Fruit fly (Drosophila melanogaster) whole organism, embryonic: Measurements from ENCODE around the gene kat80.
A peak's percentile ranks its signal among the peaks of the same experiment; 100 is the strongest.

Experiments used
- Blimp-1 ChIP-seq: fragments of 200-800 bp; sonication (Bioruptor generic); optimal IDR thresholded peaks from 3 replicates; lab custom pipeline; 2018; ENCODE audit warnings: missing biosample characterization, missing genetic modification characterization, mild to moderate bottlenecking, moderate library complexity, missing genetic modification reagents
- Bteb2 ChIP-seq: fragments of 200-800 bp; sonication (Bioruptor generic); optimal IDR thresholded peaks from 2 replicates; lab custom pipeline; 2016; ENCODE audit warnings: missing biosample characterization, missing genetic modification characterization
- CG10565 ChIP-seq: fragments of 200-800 bp; sonication (Bioruptor generic); optimal IDR thresholded peaks from 3 replicates; lab custom pipeline; 2016; ENCODE audit warnings: missing biosample characterization, mild to moderate bottlenecking, missing genetic modification characterization
- CG11085 ChIP-seq: fragments of 200-800 bp; sonication (Bioruptor generic); IDR thresholded peaks from 2 replicates; pipeline ENCODE4 v1.3.6; 2022; ENCODE audit warnings: missing biosample characterization, missing genetic modification characterization
- CG14667 ChIP-seq: fragments of 200-800 bp; sonication (Bioruptor generic); IDR thresholded peaks from 2 replicates; pipeline ENCODE4 v1.3.6; 2022; ENCODE audit warnings: missing biosample characterization, missing genetic modification characterization
- CG14710 ChIP-seq: fragments of 200-800 bp; sonication (Bioruptor generic); optimal IDR thresholded peaks from 3 replicates; lab custom pipeline; 2019; ENCODE audit warnings: missing biosample characterization, mild to moderate bottlenecking, missing genetic modification characterization, moderate library complexity
- CG1602 ChIP-seq: fragments of 200-800 bp; sonication (Bioruptor generic); optimal IDR thresholded peaks from 3 replicates; lab custom pipeline; 2016; ENCODE audit warnings: missing biosample characterization, missing genetic modification characterization
- CG16815 ChIP-seq: fragments of 200-800 bp; sonication (Bioruptor generic); optimal IDR thresholded peaks from 3 replicates; lab custom pipeline; 2017; ENCODE audit warnings: missing biosample characterization, mild to moderate bottlenecking, missing genetic modification characterization
- CG16863 ChIP-seq: fragments of 200-800 bp; sonication (Bioruptor generic); optimal IDR thresholded peaks from 3 replicates; lab custom pipeline; 2016; ENCODE audit warnings: missing biosample characterization, missing genetic modification characterization
- CG2678 ChIP-seq: fragments of 200-800 bp; sonication (Bioruptor generic); optimal IDR thresholded peaks from 3 replicates; lab custom pipeline; 2019; ENCODE audit warnings: missing biosample characterization, mild to moderate bottlenecking, missing genetic modification characterization, moderate library complexity
- CG4707 ChIP-seq: fragments of 200-800 bp; sonication (Bioruptor generic); optimal IDR thresholded peaks from 2 replicates; lab custom pipeline; 2018; ENCODE audit warnings: missing biosample characterization, mild to moderate bottlenecking, missing genetic modification characterization, moderate library complexity
- CG5180 ChIP-seq: fragments of 200-800 bp; sonication (Bioruptor generic); optimal IDR thresholded peaks from 3 replicates; lab custom pipeline; 2017; ENCODE audit warnings: missing biosample characterization, missing genetic modification characterization, mild to moderate bottlenecking, moderate library complexity, missing genetic modification reagents
- CG6689 ChIP-seq: fragments of 200-800 bp; sonication (Bioruptor generic); IDR thresholded peaks from 2 replicates; pipeline ENCODE4 v1.3.6; 2022; ENCODE audit warnings: missing biosample characterization, missing genetic modification characterization
- CG7556 ChIP-seq: fragments of 200-800 bp; sonication (Bioruptor generic); optimal IDR thresholded peaks from 2 replicates; lab custom pipeline; 2017; ENCODE audit warnings: missing biosample characterization, mild to moderate bottlenecking, missing genetic modification characterization
- CG7745 ChIP-seq: fragments of 200-800 bp; sonication (Bioruptor generic); optimal IDR thresholded peaks from 2 replicates; lab custom pipeline; 2018; ENCODE audit warnings: missing biosample characterization, mild to moderate bottlenecking, missing genetic modification characterization, moderate library complexity
- CG8924 ChIP-seq: fragments of 200-800 bp; optimal IDR thresholded peaks from 3 replicates; lab custom pipeline; 2019; ENCODE audit warnings: missing biosample characterization, mild to moderate bottlenecking, missing genetic modification characterization, moderate library complexity
- CG9932 ChIP-seq: fragments of 200-800 bp; sonication (Bioruptor generic); IDR thresholded peaks from 2 replicates; pipeline ENCODE4 v1.3.6; 2022; ENCODE audit warnings: missing biosample characterization, missing genetic modification characterization
- CHES-1-like ChIP-seq: fragments of 200-800 bp; sonication (Bioruptor generic); optimal IDR thresholded peaks from 2 replicates; lab custom pipeline; 2016; ENCODE audit warnings: missing biosample characterization, missing genetic modification characterization
- Camta ChIP-seq: fragments of 200-800 bp; sonication (Bioruptor generic); optimal IDR thresholded peaks from 2 replicates; lab custom pipeline; 2016; ENCODE audit warnings: missing biosample characterization, missing genetic modification characterization
- ERR ChIP-seq: fragments of 200-800 bp; sonication (Bioruptor generic); optimal IDR thresholded peaks from 2 replicates; lab custom pipeline; 2016; ENCODE audit warnings: missing biosample characterization, missing genetic modification characterization
- Elba2 ChIP-seq: fragments of 200-800 bp; sonication (Bioruptor generic); optimal IDR thresholded peaks from 3 replicates; lab custom pipeline; 2016; ENCODE audit warnings: missing biosample characterization, missing genetic modification characterization
- H15 ChIP-seq: fragments of 200-800 bp; sonication (Bioruptor generic); IDR thresholded peaks from 3 replicates; pipeline ENCODE4 v1.3.6; 2022; ENCODE audit warnings: missing biosample characterization, missing genetic modification characterization
- HmgD ChIP-seq: fragments of 200-800 bp; sonication (Bioruptor generic); optimal IDR thresholded peaks from 3 replicates; lab custom pipeline; 2016; ENCODE audit warnings: missing biosample characterization, missing genetic modification characterization
- Hr51 ChIP-seq, 2 experiments: fragments of 200-800 bp; sonication (Bioruptor generic); optimal IDR thresholded peaks; 2 replicates in 1 of 2; 3 replicates in 1 of 2; lab custom pipeline; 2016 to 2018; ENCODE audit warnings: missing biosample characterization in 2 of 2, missing genetic modification characterization in 2 of 2, mild to moderate bottlenecking in 1 of 2, moderate library complexity in 1 of 2
- Lim3 ChIP-seq: fragments of 200-800 bp; sonication (Bioruptor generic); IDR thresholded peaks from 2 replicates; pipeline ENCODE4 v1.3.6; 2022; ENCODE audit warnings: missing biosample characterization, missing genetic modification characterization
- Mes4 ChIP-seq: fragments of 200-800 bp; sonication (Bioruptor generic); optimal IDR thresholded peaks from 2 replicates; lab custom pipeline; 2016; ENCODE audit warnings: missing biosample characterization, missing genetic modification characterization
- Nf-YC ChIP-seq: fragments of 200-800 bp; optimal IDR thresholded peaks from 3 replicates; lab custom pipeline; 2019; ENCODE audit warnings: missing biosample characterization, mild to moderate bottlenecking, missing genetic modification characterization, moderate library complexity
- Side ChIP-seq: fragments of 200-800 bp; sonication (Bioruptor generic); optimal IDR thresholded peaks from 2 replicates; lab custom pipeline; 2016; ENCODE audit warnings: missing biosample characterization, missing genetic modification characterization
- Usf ChIP-seq: fragments of 200-800 bp; sonication (Bioruptor generic); optimal IDR thresholded peaks from 2 replicates; lab custom pipeline; 2017; ENCODE audit warnings: missing genotype, missing biosample characterization, missing genetic modification characterization
- chif ChIP-seq, 2 experiments: fragments of 200-800 bp; sonication (Bioruptor generic); optimal IDR thresholded peaks; 3 replicates each; lab custom pipeline; 2016; ENCODE audit warnings: missing biosample characterization in 2 of 2, missing genetic modification characterization in 2 of 2
- croc ChIP-seq: fragments of 200-800 bp; sonication (Bioruptor generic); conservative IDR thresholded peaks from 3 replicates; pipeline ENCODE4 v1.3.6; 2022; ENCODE audit warnings: missing biosample characterization, missing genetic modification characterization
- da ChIP-seq: fragments of 200-800 bp; sonication (Bioruptor generic); optimal IDR thresholded peaks from 2 replicates; lab custom pipeline; 2016; ENCODE audit warnings: missing biosample characterization, missing genetic modification characterization
- dpn ChIP-seq, 2 experiments: fragments of 200-800 bp; sonication (Bioruptor generic); optimal IDR thresholded peaks; 3 replicates each; lab custom pipeline; 2016; ENCODE audit warnings: missing biosample characterization in 2 of 2, missing genetic modification characterization in 2 of 2
- esg ChIP-seq: fragments of 200-800 bp; sonication (Bioruptor generic); conservative IDR thresholded peaks from 2 replicates; pipeline ENCODE4 v1.3.6; 2022; ENCODE audit warnings: missing biosample characterization, missing genetic modification characterization
- gem ChIP-seq: fragments of 200-800 bp; sonication (Bioruptor generic); optimal IDR thresholded peaks from 2 replicates; lab custom pipeline; 2019; ENCODE audit warnings: missing biosample characterization, mild to moderate bottlenecking, missing genetic modification characterization, moderate library complexity
- grn ChIP-seq: fragments of 200-800 bp; sonication (Bioruptor generic); optimal IDR thresholded peaks from 3 replicates; lab custom pipeline; 2017; ENCODE audit warnings: missing biosample characterization, missing genetic modification characterization
- h ChIP-seq: fragments of >200 bp; optimal IDR thresholded peaks from 2 replicates; lab custom pipeline; 2017
- ken ChIP-seq: fragments of 200-800 bp; sonication (Bioruptor generic); IDR thresholded peaks from 3 replicates; pipeline ENCODE4 v1.3.6; 2022; ENCODE audit warnings: missing biosample characterization, missing genetic modification characterization
- kni ChIP-seq: fragments of 200-800 bp; sonication (Bioruptor generic); optimal IDR thresholded peaks from 3 replicates; lab custom pipeline; 2017; ENCODE audit warnings: mild to moderate bottlenecking, missing biosample characterization, missing genetic modification reagents, missing genetic modification characterization
- maf-S ChIP-seq: fragments of 200-800 bp; sonication (Bioruptor generic); optimal IDR thresholded peaks from 2 replicates; lab custom pipeline; 2016; ENCODE audit warnings: missing biosample characterization, missing genetic modification characterization
- pum ChIP-seq: fragments of 200-800 bp; sonication (Bioruptor generic); optimal IDR thresholded peaks from 2 replicates; lab custom pipeline; 2016; ENCODE audit warnings: missing biosample characterization, missing genetic modification characterization
- pzg ChIP-seq: fragments of 200-800 bp; sonication (Bioruptor generic); optimal IDR thresholded peaks from 3 replicates; lab custom pipeline; 2018; ENCODE audit warnings: missing biosample characterization, mild to moderate bottlenecking, missing genetic modification characterization, moderate library complexity
- sc ChIP-seq, 3 experiments: fragments of >200 bp in 2 of 3; fragments of 200-800 bp in 1 of 3; sonication (Bioruptor generic) in 1 of 3; optimal IDR thresholded peaks; 2 replicates in 2 of 3; 3 replicates in 1 of 3; lab custom pipeline; 2017; ENCODE audit warnings: mild to moderate bottlenecking in 1 of 3, missing biosample characterization in 1 of 3, missing genetic modification characterization in 1 of 3, missing genetic modification reagents in 1 of 3
- sima ChIP-seq: fragments of 200-800 bp; sonication (Bioruptor generic); optimal IDR thresholded peaks from 2 replicates; lab custom pipeline; 2016; ENCODE audit warnings: missing biosample characterization, missing genetic modification characterization
- sisA ChIP-seq: fragments of 200-800 bp; sonication (Bioruptor generic); IDR thresholded peaks from 2 replicates; pipeline ENCODE4 v1.3.6; 2022; ENCODE audit warnings: missing biosample characterization, missing genetic modification characterization
- so ChIP-seq: fragments of 200-800 bp; sonication (Bioruptor generic); IDR thresholded peaks from 3 replicates; pipeline ENCODE4 v1.3.6; 2022; ENCODE audit warnings: missing biosample characterization, missing genetic modification characterization
- sug ChIP-seq: fragments of 200-800 bp; optimal IDR thresholded peaks from 2 replicates; lab custom pipeline; 2019; ENCODE audit warnings: missing biosample characterization, mild to moderate bottlenecking, missing genetic modification characterization, moderate library complexity
- usp ChIP-seq: fragments of >200 bp; optimal IDR thresholded peaks from 2 replicates; lab custom pipeline; 2017; ENCODE audit warnings: missing biosample characterization, missing genetic modification characterization
- vnd ChIP-seq: fragments of 200-800 bp; sonication (Bioruptor generic); IDR thresholded peaks from 3 replicates; pipeline ENCODE4 v1.3.6; 2022; ENCODE audit warnings: missing biosample characterization, missing genetic modification characterization; ENCODE audit not compliant: partially characterized antibody
- zen ChIP-seq: fragments of 200-800 bp; sonication (Bioruptor generic); optimal IDR thresholded peaks from 3 replicates; lab custom pipeline; 2018; ENCODE audit warnings: missing biosample characterization, mild to moderate bottlenecking, missing genetic modification characterization, moderate library complexity

kat80 gene

DNA sequence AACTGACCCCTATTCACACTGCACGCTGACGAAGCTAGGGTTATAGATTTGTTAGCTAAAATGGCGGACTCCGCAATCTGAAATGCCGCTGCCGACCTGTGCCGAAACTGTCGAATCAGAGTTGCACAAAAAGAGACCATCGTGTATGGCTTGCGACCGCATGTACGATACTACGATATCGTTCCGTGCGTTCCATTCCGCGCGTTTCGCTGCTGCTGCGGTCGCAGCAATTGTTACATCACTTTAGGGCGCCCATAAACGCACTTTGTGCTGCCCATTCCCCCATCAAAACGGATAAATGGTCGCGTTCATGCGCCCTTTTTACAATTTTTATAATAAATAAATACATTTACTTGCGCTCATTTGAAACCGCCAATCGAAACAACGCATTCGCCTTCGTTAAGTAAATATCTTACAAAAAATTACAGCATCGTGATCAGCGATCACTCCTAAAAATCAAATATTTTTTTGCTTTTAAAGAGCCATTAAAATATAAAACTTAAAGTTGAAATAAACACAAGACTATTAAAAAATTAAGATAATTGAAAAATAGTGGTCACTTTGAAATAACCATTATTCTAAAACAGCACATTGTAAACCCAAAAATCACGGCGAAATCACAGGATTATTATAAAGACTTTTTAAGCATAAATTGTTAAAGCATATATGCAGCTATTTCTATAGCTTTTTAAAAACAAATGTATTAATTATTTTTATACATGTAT, 44.4 kb upstream of the kat80 start, which contains the start of gene Cyp1 (continued):
- no peak for TF ChIP-seq Nf-YC (tag; lab: Kevin White, UChicago)
- no peak for TF ChIP-seq gem (tag; lab: Kevin White, UChicago)
- no peak for TF ChIP-seq Camta (GFP tag; lab: Kevin White, UChicago)
- TF ChIP-seq so (GFP tag; lab: Robert Waterston, UW) = 0 out of 3 replicates have a peak, but pooled peaks have one; percentile 30
- TF ChIP-seq sc (optimal IDR thresholded peaks at IDR 0.05; lab: Kevin White, UChicago) = no peak
- TF ChIP-seq sc (GFP tag; optimal IDR thresholded peaks at IDR 0.05; lab: Kevin White, UChicago) = no peak
- TF ChIP-seq croc = no peak
- no peak; the same call in 1 of the 2 replicates for TF ChIP-seq esg (GFP tag; lab: Robert Waterston, UW)
- TF ChIP-seq Blimp-1 = no peak
- no peak for TF ChIP-seq h
- peak; percentile 47; the same call in 1 of the 3 replicates for TF ChIP-seq ken (GFP tag; lab: Robert Waterston, UW)
- TF ChIP-seq chif (GFP tag; optimal IDR thresholded peaks at IDR 0.05; lab: Kevin White, UChicago) = no peak
- no peak for TF ChIP-seq Bteb2 (GFP tag; lab: Kevin White, UChicago)
- TF ChIP-seq pum (GFP tag; lab: Kevin White, UChicago) = no peak
- peak; percentile 1 for TF ChIP-seq CG1602 (GFP tag; lab: Kevin White, UChicago)
- peak; percentile 4 for TF ChIP-seq HmgD (GFP tag; lab: Kevin White, UChicago)
- no peak for TF ChIP-seq CG4707
- no peak for TF ChIP-seq Elba2 (GFP tag; lab: Kevin White, UChicago)
- TF ChIP-seq Hr51 (GFP tag; optimal IDR thresholded peaks at IDR 0.05; lab: Kevin White, UChicago) = peak in 1 of 2 experiments; percentile 5
- peak; percentile 12 for TF ChIP-seq Side
- TF ChIP-seq Lim3 (GFP tag; lab: Robert Waterston, UW) = no peak
- peak; percentile 32 for TF ChIP-seq CG14710 (tag; lab: Kevin White, UChicago)
- no peak for TF ChIP-seq CG7745 (tag; lab: Kevin White, UChicago)
- no peak for TF ChIP-seq maf-S (GFP tag; lab: Kevin White, UChicago)
- peak; percentile 69 for TF ChIP-seq vnd (GFP tag; lab: Robert Waterston, UW)
- no peak for TF ChIP-seq da (GFP tag; lab: Kevin White, UChicago)
- no peak for TF ChIP-seq usp (GFP tag; lab: Kevin White, UChicago)
- no peak for TF ChIP-seq zen
- TF ChIP-seq CG2678 (tag; lab: Kevin White, UChicago) = no peak
- peak; percentile 11 to 28 for TF ChIP-seq dpn (GFP tag; optimal IDR thresholded peaks at IDR 0.05; lab: Kevin White, UChicago)
- peak; percentile 36 for TF ChIP-seq sisA (GFP tag; lab: Robert Waterston, UW)
- TF ChIP-seq sug (tag; lab: Kevin White, UChicago) = no peak
- peak; percentile 41; the same call in 1 of the 2 replicates for TF ChIP-seq CG6689 (GFP tag; lab: Robert Waterston, UW)
- peak; percentile 68 for TF ChIP-seq CG9932
- TF ChIP-seq Usf (GFP tag; lab: Kevin White, UChicago) = no peak
- TF ChIP-seq CG14667 = peak; percentile 70
- no peak for TF ChIP-seq grn (GFP tag; lab: Kevin White, UChicago)
- peak; percentile 29; the same call in 1 of the 3 replicates for TF ChIP-seq H15
- TF ChIP-seq Mes4 (GFP tag; lab: Kevin White, UChicago) = no peak
- no peak for TF ChIP-seq CHES-1-like
- no peak for TF ChIP-seq ERR (GFP tag; lab: Kevin White, UChicago)
- TF ChIP-seq CG16815 = no peak
- no peak for TF ChIP-seq CG10565 (GFP tag; lab: Kevin White, UChicago)
- no peak for TF ChIP-seq CG5180 (GFP tag; lab: Kevin White, UChicago)
- no peak for TF ChIP-seq sima (GFP tag; lab: Kevin White, UChicago)
- peak; percentile 10 for TF ChIP-seq CG8924 (tag; lab: Kevin White, UChicago)
- TF ChIP-seq pzg (GFP tag; lab: Kevin White, UChicago) = peak; percentile 80
- TF ChIP-seq kni = no peak
- no peak for TF ChIP-seq CG7556 (GFP tag; lab: Kevin White, UChicago)
- TF ChIP-seq CG16863 = no peak
- TF ChIP-seq CG11085 (GFP tag; lab: Robert Waterston, UW) = no peak
